Worm (Caenorhabditis elegans) whole organism, mixed stage, embryonic: ENCODE data around the gene F53F8.3.

ENCODE experiments used
- ces-1 ChIP-seq: fragments of 150-350 bp; optimal IDR thresholded peaks from 2 replicates; lab custom pipeline; 2014; ENCODE audit warnings: missing biosample characterization, missing genetic modification reagents, missing genetic modification characterization
- hlh-1 ChIP-seq: fragments of 150-350 bp; optimal IDR thresholded peaks from 2 replicates; lab custom pipeline; 2014; ENCODE audit warnings: missing biosample characterization, missing genetic modification reagents, missing genetic modification characterization
- mep-1 ChIP-seq: fragments of 150-350 bp; optimal IDR thresholded peaks from 2 replicates; lab custom pipeline; 2017; ENCODE audit warnings: missing biosample characterization, missing genetic modification reagents, missing genetic modification characterization, inconsistent platforms
- nhr-2 ChIP-seq: fragments of 150-350 bp; optimal IDR thresholded peaks from 2 replicates; lab custom pipeline; 2014; ENCODE audit warnings: missing biosample characterization, missing genetic modification characterization
- nhr-76 ChIP-seq: sonication (generic microtip); optimal IDR thresholded peaks from 2 replicates; lab custom pipeline; 2017; ENCODE audit warnings: missing biosample characterization, missing genetic modification characterization
- snpc-4 ChIP-seq: fragments of 150-350 bp; optimal IDR thresholded peaks from 2 replicates; lab custom pipeline; 2014; ENCODE audit warnings: missing biosample characterization, missing genetic modification characterization

- TF ChIP-seq nhr-2 (tag; lab: Kevin White, UChicago) = no peak
- no peak for TF ChIP-seq nhr-76 (tag; lab: Kevin White, UChicago)
- no peak for TF ChIP-seq snpc-4 (tag; lab: Kevin White, UChicago)
- TF ChIP-seq ces-1 (GFP tag; lab: Kevin White, UChicago) = peak; percentile 90
- TF ChIP-seq mep-1 (tag; lab: Kevin White, UChicago) = no peak
- no peak for TF ChIP-seq hlh-1 (tag; lab: Kevin White, UChicago)
These were observed 43.9 kb downstream of the F53F8.3 start for ce11 chrV:20645479-20645878.
